Fruit fly (Drosophila melanogaster): ENCODE data around the gene CG15563.

Gene CG15563

DNA sequence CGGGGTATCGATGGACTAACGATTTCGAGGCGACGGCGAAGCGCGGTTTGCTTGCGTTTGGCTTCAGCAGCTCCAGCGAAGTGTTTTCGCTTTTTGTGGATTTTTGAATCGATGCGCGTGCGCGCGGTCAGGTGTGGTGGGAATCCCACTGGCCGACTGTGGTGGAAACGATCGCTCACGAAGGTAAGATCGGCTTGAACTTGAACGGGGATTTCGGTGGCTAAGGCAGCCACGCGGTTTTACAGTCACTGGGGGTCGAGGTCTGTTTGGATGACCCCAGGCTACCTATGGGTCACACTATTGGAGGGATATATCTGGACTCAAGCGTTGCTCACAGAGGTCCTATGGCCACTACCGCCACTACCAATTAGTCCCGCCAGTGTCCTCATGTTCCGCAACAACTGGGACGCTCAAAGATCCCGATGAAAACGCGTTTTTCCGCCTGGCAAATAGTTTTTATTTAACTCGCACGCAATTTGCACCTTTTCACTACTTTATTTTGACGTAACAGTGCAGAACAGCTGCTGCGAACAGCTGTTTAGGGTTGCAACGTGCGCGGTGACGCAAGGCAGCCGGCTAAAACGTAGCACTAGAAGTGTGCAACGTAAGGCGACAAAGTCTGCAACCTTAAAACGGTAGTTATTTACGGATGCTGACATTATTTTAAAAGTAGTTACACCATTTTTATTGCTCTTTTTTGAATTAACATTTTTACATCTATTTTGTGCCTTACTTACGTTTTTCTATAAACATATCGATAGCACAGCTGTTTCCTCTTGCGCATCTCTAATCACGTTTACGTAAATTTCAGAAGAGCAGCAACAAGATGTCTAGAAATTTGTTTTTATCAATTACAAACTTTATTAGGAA, 20.2 kb upstream of the CG15563 start, which contains the start of the genes qless and mRpL32 (continued):
- peak; percentile 66 for TF ChIP-seq HLH4C (GFP tag; IDR thresholded peaks at IDR 0.05; ENCODE audit: partially characterized antibody)
- TF ChIP-seq CG6175 (GFP tag; IDR thresholded peaks at IDR 0.05), result no peak
- TF ChIP-seq tna (GFP tag; IDR thresholded peaks at IDR 0.05; ENCODE audit: partially characterized antibody), result no peak
- TF ChIP-seq CG1602 (GFP tag; optimal IDR thresholded peaks at IDR 0.05), result peak; percentile 8
- 0 out of 2 replicates have a peak, but pooled peaks have one; percentile 9 for TF ChIP-seq CG16779 (GFP tag; IDR thresholded peaks at IDR 0.05)
- TF ChIP-seq CG16863 (GFP tag; optimal IDR thresholded peaks at IDR 0.05), result peak; percentile 21
- peak; percentile 31 for TF ChIP-seq CG12769 (tag; optimal IDR thresholded peaks at IDR 0.05)
- TF ChIP-seq HmgZ (tag; optimal IDR thresholded peaks at IDR 0.05), result peak; percentile 7
- peak; percentile 73 for TF ChIP-seq pum (GFP tag; optimal IDR thresholded peaks at IDR 0.05)
- TF ChIP-seq CG12155 (GFP tag; optimal IDR thresholded peaks at IDR 0.05), result peak; percentile 34
- TF ChIP-seq mirr (GFP tag; optimal IDR thresholded peaks at IDR 0.05), result peak; percentile 14
- peak; percentile 11 for TF ChIP-seq da (GFP tag; optimal IDR thresholded peaks at IDR 0.05)
- TF ChIP-seq CG17568 (GFP tag; optimal IDR thresholded peaks at IDR 0.05), result no peak
- TF ChIP-seq Six4 (GFP tag; optimal IDR thresholded peaks at IDR 0.05), result peak; percentile 64
- TF ChIP-seq CG3995 (GFP tag; optimal IDR thresholded peaks at IDR 0.05), result peak; percentile 65
- TF ChIP-seq bsh (GFP tag; optimal IDR thresholded peaks at IDR 0.05), result peak in 1 of 2 experiments; percentile 29
- no peak for TF ChIP-seq CkIIα-i1 (GFP tag; IDR thresholded peaks at IDR 0.05)
- no peak for TF ChIP-seq Kr (GFP tag; optimal IDR thresholded peaks at IDR 0.05)
- TF ChIP-seq CG6689 (GFP tag; IDR thresholded peaks at IDR 0.05), result peak; percentile 88
- 0 out of 2 replicates have a peak, but pooled peaks have one; percentile 41 for TF ChIP-seq ranshi (GFP tag; IDR thresholded peaks at IDR 0.05)
- TF ChIP-seq CG4424 (GFP tag; optimal IDR thresholded peaks at IDR 0.05), result peak; percentile 76
- no peak for TF ChIP-seq Hmx (GFP tag; optimal IDR thresholded peaks at IDR 0.05)
- TF ChIP-seq CG4820 (GFP tag; optimal IDR thresholded peaks at IDR 0.05), result peak; percentile 69
- no peak for TF ChIP-seq CG12942 (GFP tag; optimal IDR thresholded peaks at IDR 0.05)
- peak; percentile 74 for TF ChIP-seq CG14710 (tag; optimal IDR thresholded peaks at IDR 0.05)
- TF ChIP-seq Abd-B (GFP tag; optimal IDR thresholded peaks at IDR 0.05), result no peak
- TF ChIP-seq CG10431 (GFP tag; optimal IDR thresholded peaks at IDR 0.05), result no peak
- TF ChIP-seq caup (GFP tag; optimal IDR thresholded peaks at IDR 0.05; ENCODE audit: severe bottlenecking), result peak; percentile 46
- no peak for TF ChIP-seq Lpt (GFP tag; optimal IDR thresholded peaks at IDR 0.05)
- peak; percentile 40 for TF ChIP-seq Mes4 (GFP tag; optimal IDR thresholded peaks at IDR 0.05)
- peak; percentile 58 for TF ChIP-seq sug (tag; optimal IDR thresholded peaks at IDR 0.05)
- TF ChIP-seq tup (GFP tag; optimal IDR thresholded peaks at IDR 0.05), result no peak
- peak; percentile 85 for TF ChIP-seq CG2712 (tag; optimal IDR thresholded peaks at IDR 0.05)
- TF ChIP-seq sd (tag; optimal IDR thresholded peaks at IDR 0.05), result no peak
- TF ChIP-seq CG11085 (GFP tag; IDR thresholded peaks at IDR 0.05), result peak; percentile 51; the same call in 1 of the 2 replicates
- TF ChIP-seq D19A (tag; optimal IDR thresholded peaks at IDR 0.05), result no peak
- TF ChIP-seq odd (GFP tag; optimal IDR thresholded peaks at IDR 0.05), result peak; percentile 26
- TF ChIP-seq CG33213 (GFP tag; optimal IDR thresholded peaks at IDR 0.05), result peak; percentile 76
- TF ChIP-seq dmrt99B (tag; optimal IDR thresholded peaks at IDR 0.05), result no peak
- peak; percentile 50 for TF ChIP-seq Dp (GFP tag; optimal IDR thresholded peaks at IDR 0.05)
- peak; percentile 72 for TF ChIP-seq nau (GFP tag; optimal IDR thresholded peaks at IDR 0.05)
- no peak for TF ChIP-seq mld (GFP tag; IDR thresholded peaks at IDR 0.05; ENCODE audit: partially characterized antibody)
- peak; percentile 39; the same call in 1 of the 2 replicates for TF ChIP-seq Nf-YA (GFP tag; IDR thresholded peaks at IDR 0.05)
- TF ChIP-seq CG13624 (GFP tag; optimal IDR thresholded peaks at IDR 0.05), result peak; percentile 41
- TF ChIP-seq eyg (GFP tag; optimal IDR thresholded peaks at IDR 0.05), result peak; percentile 42
- peak; percentile 69 for TF ChIP-seq CG8765 (GFP tag; IDR thresholded peaks at IDR 0.05)
- TF ChIP-seq CG1792 (GFP tag; optimal IDR thresholded peaks at IDR 0.05), result peak; percentile 74
- TF ChIP-seq CG10274 (GFP tag; optimal IDR thresholded peaks at IDR 0.05), result no peak

Data from whole organism, embryonic.